Fruit fly (Drosophila melanogaster): ENCODE results near the gene Eip78C.

DNA sequence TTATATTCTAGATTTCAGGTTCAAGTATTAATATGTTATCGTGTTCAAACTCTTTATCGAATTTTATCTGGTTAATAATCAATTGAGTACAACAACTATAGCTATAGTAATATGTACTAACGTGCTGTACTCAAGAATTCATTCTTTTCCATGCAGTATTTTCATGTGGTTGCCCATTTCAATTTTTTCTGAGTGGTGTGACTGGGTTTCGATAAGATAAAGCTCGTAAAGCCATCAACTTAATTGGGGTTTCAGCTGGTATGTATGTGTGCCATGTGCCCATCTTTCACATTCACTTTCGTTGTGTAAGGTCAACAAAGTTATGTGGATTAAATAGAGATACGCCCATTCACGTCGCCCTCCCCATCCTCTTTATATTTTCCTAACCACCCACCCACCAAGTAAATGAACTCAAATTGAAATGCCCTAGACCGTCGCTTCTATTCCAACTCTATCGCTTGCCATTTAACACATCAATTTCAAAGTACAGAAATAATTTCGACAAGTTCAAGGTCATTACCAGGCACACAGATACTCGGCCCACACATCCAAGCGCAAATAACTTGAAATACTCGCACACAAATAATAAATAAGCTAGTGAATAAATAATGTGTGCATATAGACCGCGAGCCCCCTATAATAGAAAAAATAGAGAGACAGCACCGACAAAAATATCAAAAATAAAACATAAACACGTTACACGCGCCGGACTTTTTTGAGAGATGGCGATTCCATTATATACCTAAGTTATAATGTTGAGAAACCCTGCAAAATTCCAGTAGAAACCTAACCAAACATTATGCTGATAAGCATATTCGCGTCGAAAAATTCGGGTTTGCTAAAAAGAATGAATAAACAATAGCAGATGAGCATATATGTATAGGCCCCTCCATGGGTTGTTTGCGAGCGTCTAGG lies 21.6 kb upstream of the Eip78C start:
- TF ChIP-seq CG31365 (tag; optimal IDR thresholded peaks at IDR 0.05) (no peak), jigr1 (GFP tag; IDR thresholded peaks at IDR 0.05) (no peak), CG12219 (GFP tag; optimal IDR thresholded peaks at IDR 0.05) (no peak), CG10431 (GFP tag; optimal IDR thresholded peaks at IDR 0.05) (no peak), Lhr (GFP tag; optimal IDR thresholded peaks at IDR 0.05) (no peak), Kr (GFP tag; optimal IDR thresholded peaks at IDR 0.05) (no peak), run (tag; optimal IDR thresholded peaks at IDR 0.05) (no peak), CG15073 (GFP tag; optimal IDR thresholded peaks at IDR 0.05) (no peak), GATAe (GFP tag; conservative IDR thresholded peaks at IDR 0.05) (peak; percentile 60), hth (optimal IDR thresholded peaks at IDR 0.05) (no peak), CG1832 (GFP tag; optimal IDR thresholded peaks at IDR 0.05) (no peak), Sox102F (GFP tag; optimal IDR thresholded peaks at IDR 0.05) (no peak), fd64A (GFP tag; optimal IDR thresholded peaks at IDR 0.05) (no peak)

All from whole organism, embryonic.